Worm (Caenorhabditis elegans) whole organism, young adult: ENCODE measurements around the gene puf-5.
A peak's percentile ranks its signal among the peaks of the same experiment; 100 is the strongest.

Source experiments
- B0019.2 ChIP-seq: fragments of 200-800 bp; sonication (Bioruptor generic); conservative IDR thresholded peaks from 2 replicates; pipeline ENCODE4 v1.3.6; 2022; ENCODE audit warnings: missing genetic modification reagents, missing genetic modification characterization, missing compliant biosample characterization
- B0035.1 ChIP-seq: sonication (generic microtip); optimal IDR thresholded peaks from 2 replicates; lab custom pipeline; 2016; ENCODE audit warnings: missing genetic modification characterization, mild to moderate bottlenecking, missing compliant biosample characterization, missing genotype, missing genetic modification reagents
- B0261.1 ChIP-seq: sonication (generic microtip); optimal IDR thresholded peaks from 2 replicates; lab custom pipeline; 2016; ENCODE audit warnings: mild to moderate bottlenecking, missing genetic modification characterization, moderate library complexity, missing compliant biosample characterization
- B0336.3 ChIP-seq: fragments of 200-800 bp; sonication (Bioruptor generic); IDR thresholded peaks from 2 replicates; pipeline ENCODE4 v1.3.6; 2022; ENCODE audit warnings: missing genetic modification characterization, missing compliant biosample characterization
- C17E4.6 ChIP-seq: fragments of 200-800 bp; sonication (Bioruptor generic); IDR thresholded peaks from 2 replicates; pipeline ENCODE4 v1.3.6; 2022; ENCODE audit warnings: missing genetic modification reagents, missing genetic modification characterization, missing compliant biosample characterization
- D2030.7 ChIP-seq: fragments of 200-800 bp; sonication (Bioruptor generic); IDR thresholded peaks from 2 replicates; pipeline ENCODE4 v1.3.6; 2022; ENCODE audit warnings: missing genetic modification reagents, missing genetic modification characterization, missing compliant biosample characterization
- F33H1.4 ChIP-seq: fragments of 200-800 bp; sonication (Bioruptor generic); IDR thresholded peaks from 2 replicates; pipeline ENCODE4 v1.3.6; 2022; ENCODE audit warnings: missing genetic modification reagents, missing genetic modification characterization, missing compliant biosample characterization
- F37B4.10 ChIP-seq: fragments of 200-800 bp; sonication (Bioruptor generic); IDR thresholded peaks from 2 replicates; pipeline ENCODE4 v1.3.6; 2022; ENCODE audit warnings: missing genetic modification characterization, missing compliant biosample characterization
- F52B5.7 ChIP-seq: sonication (generic microtip); optimal IDR thresholded peaks from 2 replicates; lab custom pipeline; 2016; ENCODE audit warnings: mild to moderate bottlenecking, missing genetic modification characterization, missing compliant biosample characterization
- F55B11.4 ChIP-seq: sonication (generic microtip); optimal IDR thresholded peaks from 2 replicates; lab custom pipeline; 2016; ENCODE audit warnings: missing compliant biosample characterization, missing genetic modification characterization, borderline replicate concordance; ENCODE audit not compliant: insufficient read depth
- T07F8.4 ChIP-seq: sonication (generic microtip); optimal IDR thresholded peaks from 2 replicates; lab custom pipeline; 2016; ENCODE audit warnings: mild to moderate bottlenecking, missing genetic modification characterization, moderate library complexity, missing compliant biosample characterization
- Y79H2A.3 ChIP-seq: fragments of 200-800 bp; sonication (Bioruptor generic); conservative IDR thresholded peaks from 2 replicates; pipeline ENCODE4 v1.3.6; 2022; ENCODE audit warnings: missing genetic modification reagents, missing genetic modification characterization, missing compliant biosample characterization
- ama-1 ChIP-seq, 3 experiments: fragments of 150-350 bp in 1 of 3; sonication (generic microtip) in 2 of 3; optimal IDR thresholded peaks; 2 replicates each; lab custom pipeline; 2014 to 2018; ENCODE audit warnings: missing biosample characterization in 2 of 3, missing genetic modification characterization in 2 of 3, missing genetic modification reagents in 2 of 3
- ccch-3 ChIP-seq: fragments of 200-800 bp; sonication (Bioruptor generic); optimal IDR thresholded peaks from 2 replicates; lab custom pipeline; 2018; ENCODE audit warnings: mild to moderate bottlenecking, missing genetic modification characterization, missing compliant biosample characterization
- ceh-58 ChIP-seq: fragments of 200-800 bp; sonication (Bioruptor generic); IDR thresholded peaks from 2 replicates; pipeline ENCODE4 v1.3.6; 2022; ENCODE audit warnings: missing genetic modification characterization, missing compliant biosample characterization
- ceh-91 ChIP-seq: fragments of 200-800 bp; sonication (Bioruptor generic); IDR thresholded peaks from 2 replicates; pipeline ENCODE4 v1.3.6; 2022; ENCODE audit warnings: missing genetic modification reagents, missing genetic modification characterization, missing compliant biosample characterization
- dox-1 ChIP-seq: fragments of 200-800 bp; sonication (Bioruptor generic); IDR thresholded peaks from 2 replicates; pipeline ENCODE4 v1.3.6; 2022; ENCODE audit warnings: missing genetic modification reagents, missing genetic modification characterization, missing compliant biosample characterization
- efl-1 ChIP-seq: fragments of 150-350 bp; optimal IDR thresholded peaks from 2 replicates; lab custom pipeline; 2014; ENCODE audit warnings: missing biosample characterization, missing genetic modification reagents, missing genetic modification characterization
- egl-18 ChIP-seq: fragments of 200-800 bp; sonication (Bioruptor generic); IDR thresholded peaks from 2 replicates; pipeline ENCODE4 v1.3.6; 2022; ENCODE audit warnings: missing genetic modification reagents, missing genetic modification characterization, missing compliant biosample characterization
- fkh-3 ChIP-seq: sonication (generic microtip); optimal IDR thresholded peaks from 2 replicates; lab custom pipeline; 2016; ENCODE audit warnings: mild to moderate bottlenecking, missing genetic modification characterization, missing compliant biosample characterization
- hmg-1.2 ChIP-seq: fragments of 200-800 bp; sonication (Bioruptor generic); IDR thresholded peaks from 2 replicates; pipeline ENCODE4 v1.3.6; 2022; ENCODE audit warnings: missing genetic modification reagents, missing genetic modification characterization, missing compliant biosample characterization
- let-526 ChIP-seq: fragments of 200-800 bp; sonication (Bioruptor generic); IDR thresholded peaks from 2 replicates; pipeline ENCODE4 v1.3.6; 2022; ENCODE audit warnings: missing genetic modification reagents, missing genetic modification characterization, missing compliant biosample characterization
- let-607 ChIP-seq, 2 experiments: fragments of 200-800 bp in 1 of 2; sonication (Bioruptor generic) in 1 of 2; sonication (generic microtip) in 1 of 2; optimal IDR thresholded peaks; 2 replicates each; lab custom pipeline; 2016 to 2018; ENCODE audit warnings: mild to moderate bottlenecking in 2 of 2, missing compliant biosample characterization in 2 of 2, missing genetic modification characterization in 2 of 2, moderate library complexity in 2 of 2, missing genotype in 1 of 2
- lin-40 ChIP-seq: sonication (generic microtip); optimal IDR thresholded peaks from 2 replicates; lab custom pipeline; 2016; ENCODE audit warnings: missing genetic modification characterization, mild to moderate bottlenecking, missing compliant biosample characterization, missing genotype, missing genetic modification reagents
- lin-54 ChIP-seq: fragments of 200-800 bp; sonication (Bioruptor generic); optimal IDR thresholded peaks from 2 replicates; lab custom pipeline; 2018; ENCODE audit warnings: mild to moderate bottlenecking, missing genetic modification characterization, missing compliant biosample characterization
- lir-1 ChIP-seq: fragments of 200-800 bp; sonication (Bioruptor generic); conservative IDR thresholded peaks from 2 replicates; pipeline ENCODE4 v1.3.6; 2022; ENCODE audit warnings: missing genetic modification reagents, missing genetic modification characterization, missing compliant biosample characterization
- lsl-1 ChIP-seq: fragments of 200-800 bp; sonication (Bioruptor generic); optimal IDR thresholded peaks from 2 replicates; lab custom pipeline; 2018; ENCODE audit warnings: mild to moderate bottlenecking, missing genetic modification characterization, moderate library complexity, missing compliant biosample characterization
- lsy-27 ChIP-seq: sonication (generic microtip); optimal IDR thresholded peaks from 2 replicates; lab custom pipeline; 2017; ENCODE audit warnings: missing genetic modification characterization, mild to moderate bottlenecking, missing compliant biosample characterization, antibody characterized with exemption, missing genotype, borderline replicate concordance; ENCODE audit not compliant: insufficient read depth
- madf-10 ChIP-seq: sonication (generic microtip); optimal IDR thresholded peaks from 2 replicates; lab custom pipeline; 2016; ENCODE audit warnings: mild to moderate bottlenecking, missing genetic modification characterization, missing compliant biosample characterization
- madf-8 ChIP-seq: fragments of 200-800 bp; sonication (Bioruptor generic); conservative IDR thresholded peaks from 2 replicates; pipeline ENCODE4 v1.3.6; 2022; ENCODE audit warnings: missing genetic modification reagents, missing genetic modification characterization, missing compliant biosample characterization
- mcd-1 ChIP-seq: fragments of 200-800 bp; sonication (Bioruptor generic); IDR thresholded peaks from 2 replicates; pipeline ENCODE4 v1.3.6; 2022; ENCODE audit warnings: missing genetic modification reagents, missing genetic modification characterization, missing compliant biosample characterization
- mel-28 ChIP-seq: sonication (generic microtip); optimal IDR thresholded peaks from 2 replicates; lab custom pipeline; 2016; ENCODE audit warnings: borderline replicate concordance, mild to moderate bottlenecking, missing genetic modification characterization, missing compliant biosample characterization
- mes-4 ChIP-seq: sonication (generic microtip); optimal IDR thresholded peaks from 2 replicates; lab custom pipeline; 2016; ENCODE audit warnings: missing genotype, missing genetic modification characterization, missing compliant biosample characterization
- nfyb-1 ChIP-seq: fragments of 200-800 bp; sonication (Bioruptor generic); IDR thresholded peaks from 2 replicates; pipeline ENCODE4 v1.3.6; 2022; ENCODE audit warnings: missing genetic modification reagents, missing genetic modification characterization, missing compliant biosample characterization
- nhr-120 ChIP-seq: fragments of 200-800 bp; sonication (Bioruptor generic); IDR thresholded peaks from 2 replicates; pipeline ENCODE4 v1.3.6; 2022; ENCODE audit warnings: missing genetic modification characterization, missing compliant biosample characterization
- nhr-80 ChIP-seq: sonication (generic microtip); optimal IDR thresholded peaks from 2 replicates; lab custom pipeline; 2016; ENCODE audit warnings: missing genetic modification characterization, missing compliant biosample characterization
- pbrm-1 ChIP-seq: fragments of 200-800 bp; sonication (Bioruptor generic); IDR thresholded peaks from 2 replicates; pipeline ENCODE4 v1.3.6; 2022; ENCODE audit warnings: missing genetic modification reagents, missing genetic modification characterization, missing compliant biosample characterization
- rcor-1 ChIP-seq: fragments of 200-800 bp; sonication (Bioruptor generic); IDR thresholded peaks from 2 replicates; pipeline ENCODE4 v1.3.6; 2022; ENCODE audit warnings: missing genetic modification reagents, missing genetic modification characterization, missing compliant biosample characterization
- rec-8 ChIP-seq, 2 experiments: sonication (generic microtip); optimal IDR thresholded peaks; 2 replicates each; lab custom pipeline; 2016; ENCODE audit warnings: mild to moderate bottlenecking in 2 of 2, missing genetic modification characterization in 2 of 2, missing genetic modification reagents in 2 of 2, missing genotype in 2 of 2, missing biosample characterization in 1 of 2, missing compliant biosample characterization in 1 of 2, moderate library complexity in 1 of 2
- repo-1 ChIP-seq: sonication (generic microtip); optimal IDR thresholded peaks from 2 replicates; lab custom pipeline; 2017; ENCODE audit warnings: mild to moderate bottlenecking, missing genetic modification characterization, missing compliant biosample characterization
- rpc-1 ChIP-seq, 2 experiments: fragments of 150-350 bp in 1 of 2; sonication (generic microtip) in 1 of 2; optimal IDR thresholded peaks; 2 replicates each; lab custom pipeline; 2014 to 2018; ENCODE audit warnings: missing biosample characterization in 1 of 2, missing genetic modification characterization in 1 of 2, missing genetic modification reagents in 1 of 2, missing genotype in 1 of 2
- snpc-4 ChIP-seq, 5 experiments: fragments of 150-350 bp in 1 of 5; sonication (generic microtip) in 4 of 5; optimal IDR thresholded peaks; 2 replicates each; lab custom pipeline; 2014 to 2018; ENCODE audit warnings: missing genetic modification characterization in 5 of 5, missing biosample characterization in 3 of 5, antibody characterized with exemption in 2 of 5, mild to moderate bottlenecking in 2 of 5, missing compliant biosample characterization in 2 of 5, missing genotype in 2 of 5, moderate library complexity in 2 of 5, missing genetic modification reagents in 1 of 5
- tbp1 ChIP-seq: fragments of 200-800 bp; sonication (Bioruptor generic); optimal IDR thresholded peaks from 2 replicates; lab custom pipeline; 2018; ENCODE audit warnings: mild to moderate bottlenecking, missing genetic modification characterization, missing compliant biosample characterization
- tlf-1 ChIP-seq: fragments of 200-800 bp; sonication (Bioruptor generic); optimal IDR thresholded peaks from 2 replicates; lab custom pipeline; 2018; ENCODE audit warnings: mild to moderate bottlenecking, missing genetic modification characterization, missing compliant biosample characterization
- ztf-18 ChIP-seq: sonication (generic microtip); optimal IDR thresholded peaks from 2 replicates; lab custom pipeline; 2016; ENCODE audit warnings: missing genotype, mild to moderate bottlenecking, missing genetic modification characterization, missing compliant biosample characterization
- ztf-3 ChIP-seq: fragments of 200-800 bp; sonication (Bioruptor generic); optimal IDR thresholded peaks from 2 replicates; lab custom pipeline; 2018; ENCODE audit warnings: mild to moderate bottlenecking, missing genetic modification characterization, missing compliant biosample characterization
- ztf-6 ChIP-seq: fragments of 200-800 bp; sonication (Bioruptor generic); IDR thresholded peaks from 2 replicates; pipeline ENCODE4 v1.3.6; 2022; ENCODE audit warnings: missing genetic modification reagents, missing genetic modification characterization, missing compliant biosample characterization

puf-5 gene

ce11 chrII:8570977-8571376 lies 4.4 kb upstream of the puf-5 start, which contains the start of gene bcs-1 (continued):
- no peak for TF ChIP-seq pbrm-1 (GFP tag; lab: Robert Waterston, UW)
- TF ChIP-seq efl-1 (GFP tag; lab: Kevin White, UChicago), result no peak
- TF ChIP-seq rec-8 (tag; optimal IDR thresholded peaks at IDR 0.05; lab: Kevin White, UChicago), result no peak
- TF ChIP-seq let-526 (GFP tag; lab: Robert Waterston, UW), result no peak
- TF ChIP-seq lin-54 (GFP tag; lab: Kevin White, UChicago), result peak; percentile 10
- no peak for TF ChIP-seq B0035.1 (tag; lab: Kevin White, UChicago)
- TF ChIP-seq ztf-6 (GFP tag; lab: Robert Waterston, UW), result no peak
- TF ChIP-seq ceh-58 (GFP tag; lab: Robert Waterston, UW), result no peak
- no peak for TF ChIP-seq D2030.7
- TF ChIP-seq F37B4.10 (GFP tag; lab: Robert Waterston, UW), result no peak
- no peak for TF ChIP-seq rpc-1 (optimal IDR thresholded peaks at IDR 0.05; lab: Kevin White, UChicago)
- no peak for TF ChIP-seq rpc-1 (tag; optimal IDR thresholded peaks at IDR 0.05; lab: Kevin White, UChicago)
- TF ChIP-seq mcd-1 (GFP tag; lab: Robert Waterston, UW), result no peak
- no peak for TF ChIP-seq lsy-27 (tag; lab: Kevin White, UChicago)
- no peak for TF ChIP-seq Y79H2A.3
- no peak for TF ChIP-seq nfyb-1 (GFP tag; lab: Robert Waterston, UW)
- no peak for TF ChIP-seq F55B11.4 (tag; lab: Kevin White, UChicago)
- peak; percentile 28 for TF ChIP-seq snpc-4 (GFP tag; optimal IDR thresholded peaks at IDR 0.05; lab: Kevin White, UChicago)
- no peak for TF ChIP-seq snpc-4 (tag; optimal IDR thresholded peaks at IDR 0.05; lab: Kevin White, UChicago)
- no peak for TF ChIP-seq B0019.2 (GFP tag; lab: Robert Waterston, UW)
- no peak for TF ChIP-seq mes-4
- no peak for TF ChIP-seq ztf-18 (tag; lab: Kevin White, UChicago)
- no peak for TF ChIP-seq tbp1 (GFP tag; lab: Kevin White, UChicago)
- TF ChIP-seq let-607 (tag; optimal IDR thresholded peaks at IDR 0.05; lab: Kevin White, UChicago), result no peak
- no peak for TF ChIP-seq B0261.1
- no peak for TF ChIP-seq mel-28 (tag; lab: Kevin White, UChicago)
- TF ChIP-seq egl-18 (GFP tag; lab: Robert Waterston, UW), result no peak
- TF ChIP-seq T07F8.4 (tag; lab: Kevin White, UChicago), result no peak
- no peak for TF ChIP-seq lir-1
- no peak for TF ChIP-seq dox-1 (GFP tag; lab: Robert Waterston, UW)
- no peak for TF ChIP-seq hmg-1.2 (GFP tag; lab: Robert Waterston, UW)
- no peak for TF ChIP-seq ama-1 (optimal IDR thresholded peaks at IDR 0.05; lab: Kevin White, UChicago)
- TF ChIP-seq ama-1 (GFP tag; optimal IDR thresholded peaks at IDR 0.05; lab: Kevin White, UChicago), result no peak
- TF ChIP-seq lin-40 (tag; lab: Kevin White, UChicago), result no peak
- TF ChIP-seq F33H1.4 (GFP tag; lab: Robert Waterston, UW), result peak; percentile 19
- TF ChIP-seq F52B5.7 (tag; lab: Kevin White, UChicago), result no peak
- TF ChIP-seq fkh-3 (tag; lab: Kevin White, UChicago), result no peak
- no peak for TF ChIP-seq nhr-120 (GFP tag; lab: Robert Waterston, UW)
- no peak for TF ChIP-seq madf-10 (tag; lab: Kevin White, UChicago)
- TF ChIP-seq B0336.3 (GFP tag; lab: Robert Waterston, UW), result peak; percentile 52; the same call in 1 of the 2 replicates
- TF ChIP-seq tlf-1 (GFP tag; lab: Kevin White, UChicago), result no peak
- 0 out of 2 replicates have a peak, but pooled peaks have one; percentile 10 for TF ChIP-seq ceh-91 (GFP tag; lab: Robert Waterston, UW)
- peak; percentile 26 for TF ChIP-seq lsl-1
- TF ChIP-seq madf-8 (GFP tag; lab: Robert Waterston, UW), result no peak
- TF ChIP-seq rcor-1 (GFP tag; lab: Robert Waterston, UW), result no peak
- TF ChIP-seq C17E4.6 (GFP tag; lab: Robert Waterston, UW), result 0 out of 2 replicates have a peak, but pooled peaks have one; percentile 14
- no peak for TF ChIP-seq ccch-3 (GFP tag; lab: Kevin White, UChicago)
- no peak for TF ChIP-seq nhr-80 (tag; lab: Kevin White, UChicago)
- no peak for TF ChIP-seq ztf-3 (GFP tag; lab: Kevin White, UChicago)
- TF ChIP-seq repo-1, result no peak
